Fruit fly (Drosophila melanogaster) whole organism, embryonic: ENCODE results near the gene Tmep.

ENCODE experiments used
- B-H1 ChIP-seq: fragments of 200-800 bp; sonication (Bioruptor generic); IDR thresholded peaks from 3 replicates; pipeline ENCODE4 v1.3.6; 2022; ENCODE audit warnings: missing biosample characterization, missing genetic modification characterization
- CG10321 ChIP-seq: fragments of 200-800 bp; sonication (Bioruptor generic); IDR thresholded peaks from 2 replicates; pipeline ENCODE4 v1.3.6; 2022; ENCODE audit warnings: missing biosample characterization, missing genetic modification characterization
- CG10366 ChIP-seq: fragments of 200-800 bp; sonication (Bioruptor generic); IDR thresholded peaks from 2 replicates; pipeline ENCODE4 v1.3.6; 2022; ENCODE audit warnings: missing biosample characterization, missing genetic modification characterization
- CG10431 ChIP-seq: fragments of 200-800 bp; sonication (Bioruptor generic); optimal IDR thresholded peaks from 3 replicates; lab custom pipeline; 2018; ENCODE audit warnings: missing biosample characterization, mild to moderate bottlenecking, missing genetic modification characterization
- CG11247 ChIP-seq: fragments of 200-800 bp; sonication (Bioruptor generic); IDR thresholded peaks from 2 replicates; pipeline ENCODE4 v1.3.6; 2022; ENCODE audit warnings: missing biosample characterization, missing genetic modification characterization
- CG11695 ChIP-seq: fragments of 200-800 bp; sonication (Bioruptor generic); IDR thresholded peaks from 3 replicates; pipeline ENCODE4 v1.3.6; 2022; ENCODE audit warnings: missing biosample characterization, missing genetic modification characterization
- CG12104 ChIP-seq: fragments of 200-800 bp; sonication (Bioruptor generic); optimal IDR thresholded peaks from 3 replicates; lab custom pipeline; 2016; ENCODE audit warnings: missing biosample characterization, missing genetic modification characterization
- CG14965 ChIP-seq: fragments of 200-800 bp; sonication (Bioruptor generic); optimal IDR thresholded peaks from 2 replicates; lab custom pipeline; 2016; ENCODE audit warnings: missing biosample characterization, missing genetic modification characterization, borderline replicate concordance
- CG15601 ChIP-seq: fragments of 200-800 bp; sonication (Bioruptor generic); optimal IDR thresholded peaks from 3 replicates; lab custom pipeline; 2019; ENCODE audit warnings: missing biosample characterization, mild to moderate bottlenecking, missing genetic modification characterization, moderate library complexity
- CG16779 ChIP-seq: fragments of 200-800 bp; sonication (Bioruptor generic); IDR thresholded peaks from 2 replicates; pipeline ENCODE4 v1.3.6; 2022; ENCODE audit warnings: missing biosample characterization, missing genetic modification characterization
- CG16813 ChIP-seq: fragments of 200-800 bp; sonication (Bioruptor generic); IDR thresholded peaks from 3 replicates; pipeline ENCODE4 v1.3.6; 2022; ENCODE audit warnings: missing biosample characterization, missing genetic modification characterization; ENCODE audit not compliant: partially characterized antibody
- CG16863 ChIP-seq: fragments of 200-800 bp; sonication (Bioruptor generic); optimal IDR thresholded peaks from 3 replicates; lab custom pipeline; 2016; ENCODE audit warnings: missing biosample characterization, missing genetic modification characterization
- CG3163 ChIP-seq: fragments of 200-800 bp; sonication (Bioruptor generic); optimal IDR thresholded peaks from 3 replicates; lab custom pipeline; 2016; ENCODE audit warnings: missing biosample characterization, missing genetic modification characterization
- CG34376 ChIP-seq: fragments of 200-800 bp; sonication (Bioruptor generic); optimal IDR thresholded peaks from 2 replicates; lab custom pipeline; 2018; ENCODE audit warnings: missing biosample characterization, mild to moderate bottlenecking, missing genetic modification characterization
- CG4360 ChIP-seq: fragments of 200-800 bp; sonication (Bioruptor generic); IDR thresholded peaks from 2 replicates; pipeline ENCODE4 v1.3.6; 2022; ENCODE audit warnings: missing biosample characterization, missing genetic modification characterization
- CG4820 ChIP-seq: fragments of 200-800 bp; sonication (Bioruptor generic); optimal IDR thresholded peaks from 3 replicates; lab custom pipeline; 2016; ENCODE audit warnings: missing biosample characterization, missing genetic modification characterization
- CG6654 ChIP-seq: fragments of 200-800 bp; sonication (Bioruptor generic); optimal IDR thresholded peaks from 2 replicates; lab custom pipeline; 2017; ENCODE audit warnings: missing biosample characterization, mild to moderate bottlenecking, missing genetic modification characterization
- CG6813 ChIP-seq: fragments of 200-800 bp; sonication (Bioruptor generic); optimal IDR thresholded peaks from 2 replicates; lab custom pipeline; 2017; ENCODE audit warnings: missing biosample characterization, missing genetic modification characterization, mild to moderate bottlenecking, moderate library complexity, missing genetic modification reagents
- CG8290 ChIP-seq, 3 experiments: fragments of 200-800 bp; sonication (Bioruptor generic); optimal IDR thresholded peaks; 2 replicates each; lab custom pipeline; 2016 to 2019; ENCODE audit warnings: missing biosample characterization in 3 of 3, missing genetic modification characterization in 3 of 3, mild to moderate bottlenecking in 2 of 3, moderate library complexity in 1 of 3
- CG8765 ChIP-seq: fragments of 200-800 bp; sonication (Bioruptor generic); IDR thresholded peaks from 2 replicates; pipeline ENCODE4 v1.3.6; 2022; ENCODE audit warnings: missing biosample characterization, missing genetic modification characterization
- CG8944 ChIP-seq: fragments of 200-800 bp; sonication (Bioruptor generic); optimal IDR thresholded peaks from 3 replicates; lab custom pipeline; 2016; ENCODE audit warnings: missing biosample characterization, missing genetic modification characterization
- CG9609 ChIP-seq: fragments of 200-800 bp; sonication (Bioruptor generic); optimal IDR thresholded peaks from 3 replicates; lab custom pipeline; 2016; ENCODE audit warnings: missing biosample characterization, missing genetic modification characterization
- Camta ChIP-seq: fragments of 200-800 bp; sonication (Bioruptor generic); optimal IDR thresholded peaks from 2 replicates; lab custom pipeline; 2016; ENCODE audit warnings: missing biosample characterization, missing genetic modification characterization
- Doc2 ChIP-seq: fragments of 200-800 bp; sonication (Bioruptor generic); IDR thresholded peaks from 2 replicates; pipeline ENCODE4 v1.3.6; 2022; ENCODE audit warnings: missing biosample characterization, missing genetic modification characterization
- Fer2 ChIP-seq: fragments of 200-800 bp; sonication (Bioruptor generic); optimal IDR thresholded peaks from 2 replicates; lab custom pipeline; 2018; ENCODE audit warnings: missing biosample characterization, mild to moderate bottlenecking, missing genetic modification characterization, moderate library complexity
- HmgZ ChIP-seq: fragments of 200-800 bp; sonication (Bioruptor generic); optimal IDR thresholded peaks from 2 replicates; lab custom pipeline; 2018; ENCODE audit warnings: missing biosample characterization, mild to moderate bottlenecking, missing genetic modification characterization
- Hmx ChIP-seq: fragments of 200-800 bp; sonication (Bioruptor generic); optimal IDR thresholded peaks from 2 replicates; lab custom pipeline; 2016; ENCODE audit warnings: missing biosample characterization, missing genetic modification characterization
- Hr51 ChIP-seq, 2 experiments: fragments of 200-800 bp; sonication (Bioruptor generic); optimal IDR thresholded peaks; 2 replicates in 1 of 2; 3 replicates in 1 of 2; lab custom pipeline; 2016 to 2018; ENCODE audit warnings: missing biosample characterization in 2 of 2, missing genetic modification characterization in 2 of 2, mild to moderate bottlenecking in 1 of 2, moderate library complexity in 1 of 2
- Max ChIP-seq: fragments of 200-800 bp; sonication (Bioruptor generic); optimal IDR thresholded peaks from 2 replicates; lab custom pipeline; 2016; ENCODE audit warnings: missing biosample characterization, mild to moderate bottlenecking, missing genetic modification characterization
- NFAT ChIP-seq: fragments of 200-800 bp; sonication (Bioruptor generic); IDR thresholded peaks from 2 replicates; pipeline ENCODE4 v1.3.6; 2022; ENCODE audit warnings: missing biosample characterization, missing genetic modification characterization
- Six4 ChIP-seq: fragments of 200-800 bp; sonication (Bioruptor generic); optimal IDR thresholded peaks from 2 replicates; lab custom pipeline; 2016; ENCODE audit warnings: missing biosample characterization, missing genetic modification characterization
- Spps ChIP-seq: fragments of 200-800 bp; sonication (Bioruptor generic); optimal IDR thresholded peaks from 2 replicates; lab custom pipeline; 2018; ENCODE audit warnings: missing biosample characterization, mild to moderate bottlenecking, missing genetic modification characterization
- Sry-δ ChIP-seq: fragments of 200-800 bp; sonication (Bioruptor generic); optimal IDR thresholded peaks from 2 replicates; lab custom pipeline; 2016; ENCODE audit warnings: missing biosample characterization, missing genetic modification characterization
- ap ChIP-seq: fragments of 200-800 bp; sonication (Bioruptor generic); IDR thresholded peaks from 2 replicates; pipeline ENCODE4 v1.3.6; 2022; ENCODE audit warnings: missing biosample characterization, missing genetic modification characterization
- chm ChIP-seq: fragments of 200-800 bp; sonication (Bioruptor generic); IDR thresholded peaks from 2 replicates; pipeline ENCODE4 v1.3.6; 2022; ENCODE audit warnings: missing biosample characterization, missing genetic modification characterization
- dan ChIP-seq: fragments of 200-800 bp; sonication (Bioruptor generic); IDR thresholded peaks from 2 replicates; pipeline ENCODE4 v1.3.6; 2022; ENCODE audit warnings: missing biosample characterization, missing genetic modification characterization
- eve ChIP-seq, 2 experiments: fragments of >200 bp; optimal IDR thresholded peaks; 2 replicates each; lab custom pipeline; 2017; ENCODE audit warnings: missing biosample characterization in 2 of 2, missing genetic modification characterization in 2 of 2
- gro ChIP-seq: fragments of 200-800 bp; sonication (Bioruptor generic); optimal IDR thresholded peaks from 2 replicates; lab custom pipeline; 2016; ENCODE audit warnings: missing biosample characterization, missing genetic modification characterization
- hbn ChIP-seq: fragments of 200-800 bp; sonication (Bioruptor generic); IDR thresholded peaks from 2 replicates; pipeline ENCODE4 v1.3.6; 2022; ENCODE audit warnings: missing biosample characterization, missing genetic modification characterization; ENCODE audit not compliant: partially characterized antibody
- hth ChIP-seq: fragments of >200 bp; optimal IDR thresholded peaks from 2 replicates; lab custom pipeline; 2017; ENCODE audit warnings: inconsistent platforms
- lmd ChIP-seq: fragments of 200-800 bp; sonication (Bioruptor generic); IDR thresholded peaks from 2 replicates; pipeline ENCODE4 v1.3.6; 2022; ENCODE audit warnings: missing biosample characterization, missing genetic modification characterization
- nerfin-2 ChIP-seq: fragments of 200-800 bp; sonication (Bioruptor generic); IDR thresholded peaks from 2 replicates; pipeline ENCODE4 v1.3.6; 2022; ENCODE audit warnings: missing biosample characterization, missing genetic modification characterization; ENCODE audit not compliant: partially characterized antibody
- onecut ChIP-seq: fragments of 200-800 bp; sonication (Bioruptor generic); IDR thresholded peaks from 2 replicates; pipeline ENCODE4 v1.3.6; 2022; ENCODE audit warnings: missing biosample characterization, missing genetic modification characterization
- psq ChIP-seq: fragments of 200-800 bp; sonication (Bioruptor generic); optimal IDR thresholded peaks from 2 replicates; lab custom pipeline; 2017; ENCODE audit warnings: missing biosample characterization, missing genetic modification characterization
- sim ChIP-seq: fragments of 200-800 bp; sonication (Bioruptor generic); IDR thresholded peaks from 2 replicates; pipeline ENCODE4 v1.3.6; 2022; ENCODE audit warnings: missing biosample characterization, missing genetic modification characterization
- slbo ChIP-seq: fragments of 200-800 bp; sonication (Bioruptor generic); IDR thresholded peaks from 2 replicates; pipeline ENCODE4 v1.3.6; 2022; ENCODE audit warnings: missing biosample characterization, missing genetic modification characterization
- tin ChIP-seq: fragments of 200-800 bp; sonication (Bioruptor generic); optimal IDR thresholded peaks from 3 replicates; lab custom pipeline; 2016; ENCODE audit warnings: missing biosample characterization, missing genetic modification characterization
- vfl ChIP-seq: fragments of 200-800 bp; sonication (Bioruptor generic); optimal IDR thresholded peaks from 2 replicates; lab custom pipeline; 2016; ENCODE audit warnings: missing biosample characterization, missing genetic modification characterization
- vvl ChIP-seq: fragments of 200-800 bp; sonication (Bioruptor generic); IDR thresholded peaks from 2 replicates; pipeline ENCODE4 v1.3.6; 2022; ENCODE audit warnings: missing biosample characterization, missing genetic modification characterization
- z ChIP-seq: fragments of 200-800 bp; sonication (Bioruptor generic); IDR thresholded peaks from 3 replicates; pipeline ENCODE4 v1.3.6; 2022; ENCODE audit warnings: missing biosample characterization, missing genetic modification characterization

The Tmep gene

DNA sequence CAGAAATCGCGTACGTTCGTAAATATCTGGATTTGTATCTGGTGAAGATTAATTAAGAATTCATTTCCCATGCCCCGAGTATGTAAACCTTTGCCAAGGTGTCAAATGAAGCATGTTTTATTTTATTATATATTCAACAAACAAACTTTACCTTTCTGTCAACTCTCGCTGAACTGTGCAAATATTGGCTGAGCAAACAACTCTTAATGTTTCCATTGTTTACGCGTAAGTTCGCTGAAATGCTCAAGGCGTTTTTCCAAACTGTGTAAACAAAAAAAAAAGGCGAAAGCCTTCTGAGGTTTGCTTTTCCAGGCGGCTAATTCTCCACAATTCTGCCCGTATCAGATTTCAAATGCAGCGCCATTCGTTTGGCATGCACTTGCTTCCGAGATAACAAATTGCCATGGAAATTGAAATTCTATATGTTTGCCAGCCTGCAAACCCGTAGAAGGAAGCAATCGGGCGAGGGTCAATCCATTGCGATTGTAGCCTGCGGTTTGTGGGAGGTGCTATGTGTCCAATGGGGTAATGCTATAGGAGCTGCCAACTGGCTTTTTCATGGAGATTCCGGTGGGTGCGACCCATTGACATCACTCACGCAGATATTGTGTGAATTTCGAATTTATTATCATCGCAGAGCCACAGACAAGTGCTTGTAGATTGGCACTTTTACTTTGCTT, 22.9 kb downstream of the Tmep start (continued):
- TF ChIP-seq CG4820 = no peak
- TF ChIP-seq nerfin-2 (GFP tag; lab: Robert Waterston, UW) = no peak
- peak; percentile 23 for TF ChIP-seq CG14965 (GFP tag; lab: Kevin White, UChicago)
- TF ChIP-seq ap = no peak
- TF ChIP-seq gro (GFP tag; lab: Kevin White, UChicago) = no peak
- TF ChIP-seq Max (GFP tag; lab: Kevin White, UChicago) = peak; percentile 62
- TF ChIP-seq CG15601 (tag; lab: Kevin White, UChicago) = peak; percentile 11
- TF ChIP-seq B-H1 = no peak; the same call in 2 of the 3 replicates
- 0 out of 2 replicates have a peak, but pooled peaks have one; percentile 34 for TF ChIP-seq CG16779 (GFP tag; lab: Robert Waterston, UW)
- peak; percentile 14 for TF ChIP-seq vfl (GFP tag; lab: Kevin White, UChicago)
- peak; percentile 26 for TF ChIP-seq Six4
- TF ChIP-seq CG8944 (GFP tag; lab: Kevin White, UChicago) = peak; percentile 3
- TF ChIP-seq eve (GFP tag; optimal IDR thresholded peaks at IDR 0.05; lab: Kevin White, UChicago) = no peak
- no peak for TF ChIP-seq hth (lab: Kevin White, UChicago)
- TF ChIP-seq Doc2 (GFP tag; lab: Robert Waterston, UW) = no peak
- TF ChIP-seq CG34376 (GFP tag; lab: Kevin White, UChicago) = peak; percentile 83
- TF ChIP-seq vvl (GFP tag; lab: Robert Waterston, UW) = no peak
- TF ChIP-seq CG11247 (GFP tag; lab: Robert Waterston, UW) = peak; percentile 70
- no peak for TF ChIP-seq CG9609 (GFP tag; lab: Kevin White, UChicago)
- TF ChIP-seq CG6813 (GFP tag; lab: Kevin White, UChicago) = peak; percentile 95
- peak; percentile 66 for TF ChIP-seq onecut (GFP tag; lab: Robert Waterston, UW)
- no peak for TF ChIP-seq CG8765
- no peak for TF ChIP-seq dan (GFP tag; lab: Robert Waterston, UW)
- peak; percentile 69; the same call in 1 of the 3 replicates for TF ChIP-seq CG11695 (GFP tag; lab: Robert Waterston, UW)
- TF ChIP-seq Spps (tag; lab: Kevin White, UChicago) = no peak
- TF ChIP-seq psq = peak; percentile 6
- TF ChIP-seq CG6654 (GFP tag; lab: Kevin White, UChicago) = peak; percentile 4
- TF ChIP-seq Camta (GFP tag; lab: Kevin White, UChicago) = peak; percentile 71
- 0 out of 2 replicates have a peak, but pooled peaks have one; percentile 26 for TF ChIP-seq sim
- peak in 1 of 2 experiments; percentile 59 for TF ChIP-seq Hr51 (GFP tag; optimal IDR thresholded peaks at IDR 0.05; lab: Kevin White, UChicago)
- 0 out of 2 replicates have a peak, but pooled peaks have one; percentile 41 for TF ChIP-seq NFAT (GFP tag; lab: Robert Waterston, UW)
- peak; percentile 33 for TF ChIP-seq slbo (GFP tag; lab: Robert Waterston, UW)
- no peak for TF ChIP-seq CG16863 (GFP tag; lab: Kevin White, UChicago)
- peak; percentile 84 for TF ChIP-seq Fer2
- TF ChIP-seq tin (GFP tag; lab: Kevin White, UChicago) = no peak
- 0 out of 2 replicates have a peak, but pooled peaks have one; percentile 26 for TF ChIP-seq CG10321 (GFP tag; lab: Robert Waterston, UW)
- no peak; the same call in 1 of the 2 replicates for TF ChIP-seq lmd (GFP tag; lab: Robert Waterston, UW)
- no peak for TF ChIP-seq CG8290 (GFP tag; optimal IDR thresholded peaks at IDR 0.05; lab: Kevin White, UChicago)
- TF ChIP-seq CG8290 (tag; optimal IDR thresholded peaks at IDR 0.05; lab: Kevin White, UChicago) = no peak
- TF ChIP-seq Hmx = no peak
- TF ChIP-seq CG10366 (GFP tag; lab: Robert Waterston, UW) = no peak
- TF ChIP-seq z = 0 out of 3 replicates have a peak, but pooled peaks have one; percentile 34
- no peak for TF ChIP-seq CG4360
- TF ChIP-seq Sry-δ = peak; percentile 19
- peak; percentile 95 for TF ChIP-seq CG12104 (GFP tag; lab: Kevin White, UChicago)
- TF ChIP-seq CG3163 (GFP tag; lab: Kevin White, UChicago) = peak; percentile 16
- TF ChIP-seq CG10431 (GFP tag; lab: Kevin White, UChicago) = no peak
- no peak for TF ChIP-seq CG16813 (GFP tag; lab: Robert Waterston, UW)
- TF ChIP-seq hbn = no peak
- peak; percentile 79 for TF ChIP-seq HmgZ (tag; lab: Kevin White, UChicago)
- peak; percentile 43; the same call in 1 of the 2 replicates for TF ChIP-seq chm
